Worm (Caenorhabditis elegans) whole organism, young adult: ENCODE measurements around the gene ent-3.
"Not testable (repeated sequence)": the region's sequence is repeated elsewhere in the genome, so short reads cannot be mapped to it uniquely, and the experiment has no call there.

Experiments used
- B0336.3 ChIP-seq: fragments of 200-800 bp; sonication (Bioruptor generic); IDR thresholded peaks from 2 replicates; pipeline ENCODE4 v1.3.6; 2022; ENCODE audit warnings: missing genetic modification characterization, missing compliant biosample characterization
- C06A6.2 ChIP-seq: fragments of 200-800 bp; sonication (Bioruptor generic); conservative IDR thresholded peaks from 2 replicates; pipeline ENCODE4 v1.3.6; 2022; ENCODE audit warnings: missing genetic modification characterization, missing compliant biosample characterization
- F23B12.7 ChIP-seq: sonication (generic microtip); optimal IDR thresholded peaks from 2 replicates; lab custom pipeline; 2017; ENCODE audit warnings: missing genetic modification characterization, mild to moderate bottlenecking, missing compliant biosample characterization, antibody characterized with exemption, moderate library complexity; ENCODE audit not compliant: insufficient read depth
- F33H1.4 ChIP-seq: fragments of 200-800 bp; sonication (Bioruptor generic); IDR thresholded peaks from 2 replicates; pipeline ENCODE4 v1.3.6; 2022; ENCODE audit warnings: missing genetic modification reagents, missing genetic modification characterization, missing compliant biosample characterization
- F37B4.10 ChIP-seq: fragments of 200-800 bp; sonication (Bioruptor generic); IDR thresholded peaks from 2 replicates; pipeline ENCODE4 v1.3.6; 2022; ENCODE audit warnings: missing genetic modification characterization, missing compliant biosample characterization
- F55B11.4 ChIP-seq: sonication (generic microtip); optimal IDR thresholded peaks from 2 replicates; lab custom pipeline; 2016; ENCODE audit warnings: missing compliant biosample characterization, missing genetic modification characterization, borderline replicate concordance; ENCODE audit not compliant: insufficient read depth
- F57C9.4 ChIP-seq: sonication (generic microtip); optimal IDR thresholded peaks from 2 replicates; lab custom pipeline; 2017; ENCODE audit warnings: mild to moderate bottlenecking, missing genetic modification characterization, missing compliant biosample characterization
- T07F8.4 ChIP-seq: sonication (generic microtip); optimal IDR thresholded peaks from 2 replicates; lab custom pipeline; 2016; ENCODE audit warnings: mild to moderate bottlenecking, missing genetic modification characterization, moderate library complexity, missing compliant biosample characterization
- T26A5.8 ChIP-seq: sonication (generic microtip); optimal IDR thresholded peaks from 2 replicates; lab custom pipeline; 2016; ENCODE audit warnings: missing genetic modification characterization, missing compliant biosample characterization
- Y56A3A.18 ChIP-seq: fragments of 200-800 bp; sonication (Bioruptor generic); IDR thresholded peaks from 2 replicates; pipeline ENCODE4 v1.3.6; 2022; ENCODE audit warnings: missing genetic modification reagents, missing genetic modification characterization, missing compliant biosample characterization
- Y67H2A.10 ChIP-seq: fragments of 200-800 bp; sonication (Bioruptor generic); conservative IDR thresholded peaks from 2 replicates; pipeline ENCODE4 v1.3.6; 2022; ENCODE audit warnings: missing genetic modification reagents, missing genetic modification characterization, missing compliant biosample characterization
- Y95B8A.8 ChIP-seq: fragments of 200-800 bp; sonication (Bioruptor generic); IDR thresholded peaks from 2 replicates; pipeline ENCODE4 v1.3.6; 2022; ENCODE audit warnings: missing genetic modification reagents, missing genetic modification characterization, missing compliant biosample characterization
- ZK185.1 ChIP-seq: sonication (generic microtip); optimal IDR thresholded peaks from 2 replicates; lab custom pipeline; 2016; ENCODE audit warnings: mild to moderate bottlenecking, missing genetic modification characterization, missing compliant biosample characterization; ENCODE audit not compliant: poor library complexity, severe bottlenecking
- attf-3 ChIP-seq: fragments of 200-800 bp; sonication (Bioruptor generic); conservative IDR thresholded peaks from 2 replicates; pipeline ENCODE4 v1.3.6; 2022; ENCODE audit warnings: missing genetic modification reagents, missing genetic modification characterization, missing compliant biosample characterization
- attf-5 ChIP-seq: fragments of 200-800 bp; sonication (Bioruptor generic); optimal IDR thresholded peaks from 2 replicates; lab custom pipeline; 2018; ENCODE audit warnings: mild to moderate bottlenecking, missing genetic modification characterization, missing compliant biosample characterization
- bed-2 ChIP-seq: fragments of 200-800 bp; sonication (Bioruptor generic); IDR thresholded peaks from 2 replicates; pipeline ENCODE4 v1.3.6; 2022; ENCODE audit warnings: missing genetic modification reagents, missing genetic modification characterization, missing compliant biosample characterization
- ccch-3 ChIP-seq: fragments of 200-800 bp; sonication (Bioruptor generic); optimal IDR thresholded peaks from 2 replicates; lab custom pipeline; 2018; ENCODE audit warnings: mild to moderate bottlenecking, missing genetic modification characterization, missing compliant biosample characterization
- ceh-91 ChIP-seq: fragments of 200-800 bp; sonication (Bioruptor generic); IDR thresholded peaks from 2 replicates; pipeline ENCODE4 v1.3.6; 2022; ENCODE audit warnings: missing genetic modification reagents, missing genetic modification characterization, missing compliant biosample characterization
- dox-1 ChIP-seq: fragments of 200-800 bp; sonication (Bioruptor generic); IDR thresholded peaks from 2 replicates; pipeline ENCODE4 v1.3.6; 2022; ENCODE audit warnings: missing genetic modification reagents, missing genetic modification characterization, missing compliant biosample characterization
- dpl-1 ChIP-seq: fragments of 150-350 bp; optimal IDR thresholded peaks from 2 replicates; lab custom pipeline; 2014; ENCODE audit warnings: missing biosample characterization, missing genetic modification reagents, missing genetic modification characterization
- egl-44 ChIP-seq: fragments of 200-800 bp; sonication (Bioruptor generic); IDR thresholded peaks from 2 replicates; pipeline ENCODE4 v1.3.6; 2022; ENCODE audit warnings: missing genetic modification reagents, missing genetic modification characterization, missing compliant biosample characterization
- egrh-3 ChIP-seq: fragments of 200-800 bp; sonication (Bioruptor generic); IDR thresholded peaks from 2 replicates; pipeline ENCODE4 v1.3.6; 2022; ENCODE audit warnings: missing genetic modification reagents, missing genetic modification characterization, missing compliant biosample characterization
- fkh-3 ChIP-seq: sonication (generic microtip); optimal IDR thresholded peaks from 2 replicates; lab custom pipeline; 2016; ENCODE audit warnings: mild to moderate bottlenecking, missing genetic modification characterization, missing compliant biosample characterization
- him-1 ChIP-seq: sonication (generic microtip); optimal IDR thresholded peaks from 2 replicates; lab custom pipeline; 2016; ENCODE audit warnings: missing genotype, missing genetic modification reagents, missing genetic modification characterization, missing compliant biosample characterization
- hlh-12 ChIP-seq: sonication (generic microtip); optimal IDR thresholded peaks from 2 replicates; lab custom pipeline; 2016; ENCODE audit warnings: missing genetic modification characterization, missing compliant biosample characterization
- hlh-26 ChIP-seq: fragments of 200-800 bp; sonication (Bioruptor generic); conservative IDR thresholded peaks from 2 replicates; pipeline ENCODE4 v1.3.6; 2022; ENCODE audit warnings: missing genetic modification reagents, missing genetic modification characterization, missing compliant biosample characterization
- hmg-1.2 ChIP-seq: fragments of 200-800 bp; sonication (Bioruptor generic); IDR thresholded peaks from 2 replicates; pipeline ENCODE4 v1.3.6; 2022; ENCODE audit warnings: missing genetic modification reagents, missing genetic modification characterization, missing compliant biosample characterization
- let-526 ChIP-seq: fragments of 200-800 bp; sonication (Bioruptor generic); IDR thresholded peaks from 2 replicates; pipeline ENCODE4 v1.3.6; 2022; ENCODE audit warnings: missing genetic modification reagents, missing genetic modification characterization, missing compliant biosample characterization
- lin-35 ChIP-seq, 3 experiments: fragments of 150-350 bp in 2 of 3; sonication (generic microtip) in 1 of 3; optimal IDR thresholded peaks; 2 replicates each; lab custom pipeline; 2014 to 2018; ENCODE audit warnings: missing biosample characterization in 3 of 3, missing genetic modification characterization in 3 of 3, missing genetic modification reagents in 3 of 3
- lir-1 ChIP-seq: fragments of 200-800 bp; sonication (Bioruptor generic); conservative IDR thresholded peaks from 2 replicates; pipeline ENCODE4 v1.3.6; 2022; ENCODE audit warnings: missing genetic modification reagents, missing genetic modification characterization, missing compliant biosample characterization
- mcd-1 ChIP-seq: fragments of 200-800 bp; sonication (Bioruptor generic); IDR thresholded peaks from 2 replicates; pipeline ENCODE4 v1.3.6; 2022; ENCODE audit warnings: missing genetic modification reagents, missing genetic modification characterization, missing compliant biosample characterization
- nfyb-1 ChIP-seq: fragments of 200-800 bp; sonication (Bioruptor generic); IDR thresholded peaks from 2 replicates; pipeline ENCODE4 v1.3.6; 2022; ENCODE audit warnings: missing genetic modification reagents, missing genetic modification characterization, missing compliant biosample characterization
- nhr-90 ChIP-seq: sonication (generic microtip); optimal IDR thresholded peaks from 2 replicates; lab custom pipeline; 2016; ENCODE audit warnings: missing genotype, mild to moderate bottlenecking, missing genetic modification characterization, missing compliant biosample characterization
- pbrm-1 ChIP-seq: fragments of 200-800 bp; sonication (Bioruptor generic); IDR thresholded peaks from 2 replicates; pipeline ENCODE4 v1.3.6; 2022; ENCODE audit warnings: missing genetic modification reagents, missing genetic modification characterization, missing compliant biosample characterization
- rcor-1 ChIP-seq: fragments of 200-800 bp; sonication (Bioruptor generic); IDR thresholded peaks from 2 replicates; pipeline ENCODE4 v1.3.6; 2022; ENCODE audit warnings: missing genetic modification reagents, missing genetic modification characterization, missing compliant biosample characterization
- sdz-38 ChIP-seq: sonication (generic microtip); optimal IDR thresholded peaks from 2 replicates; lab custom pipeline; 2016; ENCODE audit warnings: missing genotype, missing genetic modification characterization, missing compliant biosample characterization
- sea-2 ChIP-seq: fragments of 200-800 bp; sonication (Bioruptor generic); IDR thresholded peaks from 2 replicates; pipeline ENCODE4 v1.3.6; 2022; ENCODE audit warnings: missing genetic modification characterization, missing compliant biosample characterization
- snpc-1.1 ChIP-seq: sonication (generic microtip); optimal IDR thresholded peaks from 2 replicates; lab custom pipeline; 2017; ENCODE audit warnings: missing genetic modification characterization, mild to moderate bottlenecking, missing compliant biosample characterization, antibody characterized with exemption, moderate library complexity, missing genotype, missing genetic modification reagents; ENCODE audit not compliant: insufficient read depth
- snpc-4 ChIP-seq, 5 experiments: fragments of 150-350 bp in 1 of 5; sonication (generic microtip) in 4 of 5; optimal IDR thresholded peaks; 2 replicates each; lab custom pipeline; 2014 to 2018; ENCODE audit warnings: missing genetic modification characterization in 5 of 5, missing biosample characterization in 3 of 5, antibody characterized with exemption in 2 of 5, mild to moderate bottlenecking in 2 of 5, missing compliant biosample characterization in 2 of 5, missing genotype in 2 of 5, moderate library complexity in 2 of 5, missing genetic modification reagents in 1 of 5
- ztf-18 ChIP-seq: sonication (generic microtip); optimal IDR thresholded peaks from 2 replicates; lab custom pipeline; 2016; ENCODE audit warnings: missing genotype, mild to moderate bottlenecking, missing genetic modification characterization, missing compliant biosample characterization
- ztf-25 ChIP-seq: fragments of 200-800 bp; sonication (Bioruptor generic); IDR thresholded peaks from 2 replicates; pipeline ENCODE4 v1.3.6; 2022; ENCODE audit warnings: missing genetic modification reagents, missing genetic modification characterization, missing compliant biosample characterization
- ztf-28 ChIP-seq: fragments of 200-800 bp; sonication (Bioruptor generic); IDR thresholded peaks from 2 replicates; pipeline ENCODE4 v1.3.6; 2022; ENCODE audit warnings: missing genetic modification reagents, missing genetic modification characterization, missing compliant biosample characterization
- ztf-3 ChIP-seq: fragments of 200-800 bp; sonication (Bioruptor generic); optimal IDR thresholded peaks from 2 replicates; lab custom pipeline; 2018; ENCODE audit warnings: mild to moderate bottlenecking, missing genetic modification characterization, missing compliant biosample characterization

Gene ent-3

ce11 chrV:14210743-14211142 is 25.1 kb downstream of the ent-3 start, which contains the start of gene str-230:
TSS of gene str-230 (minus strand) at chrV:14210843.
- no peak for TF ChIP-seq dpl-1 (GFP tag; lab: Kevin White, UChicago)
- TF ChIP-seq rcor-1, result no peak
- TF ChIP-seq lir-1, result no peak
- TF ChIP-seq hlh-12 (tag; lab: Kevin White, UChicago), result no peak
- no peak for TF ChIP-seq F23B12.7 (tag; lab: Kevin White, UChicago)
- no peak for TF ChIP-seq nhr-90 (tag; lab: Kevin White, UChicago)
- TF ChIP-seq pbrm-1, result no peak
- no peak for TF ChIP-seq attf-3 (GFP tag; lab: Robert Waterston, UW)
- no peak for TF ChIP-seq let-526 (GFP tag; lab: Robert Waterston, UW)
- TF ChIP-seq nfyb-1 (GFP tag; lab: Robert Waterston, UW), result no peak
- TF ChIP-seq T26A5.8 (tag; lab: Kevin White, UChicago), result no peak
- no peak for TF ChIP-seq bed-2 (GFP tag; lab: Robert Waterston, UW)
- no peak for TF ChIP-seq snpc-4 (GFP tag; optimal IDR thresholded peaks at IDR 0.05; lab: Kevin White, UChicago)
- no peak for TF ChIP-seq snpc-4 (tag; optimal IDR thresholded peaks at IDR 0.05; lab: Kevin White, UChicago)
- TF ChIP-seq sdz-38 (tag; lab: Kevin White, UChicago), result no peak
- TF ChIP-seq ceh-91, result no peak
- no peak for TF ChIP-seq ztf-3 (GFP tag; lab: Kevin White, UChicago)
- no peak for TF ChIP-seq T07F8.4 (tag; lab: Kevin White, UChicago)
- no peak for TF ChIP-seq ZK185.1 (tag; lab: Kevin White, UChicago)
- TF ChIP-seq fkh-3, result no peak
- TF ChIP-seq F33H1.4 (GFP tag; lab: Robert Waterston, UW), result no peak

ce11 chrV:14205214-14205613 is 30.6 kb downstream of the ent-3 start, which contains the start of gene T16A9.3:
TSS of gene T16A9.3 (plus strand) at chrV:14205514.
- not testable (repeated sequence) for TF ChIP-seq rcor-1; ccch-3 (GFP tag; lab: Kevin White, UChicago); C06A6.2 (GFP tag; lab: Robert Waterston, UW)

- TF ChIP-seq hmg-1.2 (GFP tag; lab: Robert Waterston, UW), result 0 out of 2 replicates have a peak, but pooled peaks have one; percentile 7
- peak; percentile 7 for TF ChIP-seq ztf-18
- 0 out of 2 replicates have a peak, but pooled peaks have one; percentile 12 for TF ChIP-seq F33H1.4 (GFP tag; lab: Robert Waterston, UW)
- peak; percentile 73 for TF ChIP-seq mcd-1 (GFP tag; lab: Robert Waterston, UW)
- TF ChIP-seq egrh-3 (GFP tag; lab: Robert Waterston, UW), result peak; percentile 71
- TF ChIP-seq dox-1, result peak; percentile 67
These were observed 32.0 kb downstream of the ent-3 start for ce11 chrV:14203809-14204208.

ce11 chrV:14200086-14200485 is 35.8 kb downstream of the ent-3 start:
- TF ChIP-seq hlh-26 (no peak), attf-5 (GFP tag; lab: Kevin White, UChicago) (peak; percentile 97), F37B4.10 (GFP tag; lab: Robert Waterston, UW) (no peak), Y67H2A.10 (GFP tag; lab: Robert Waterston, UW) (0 out of 2 replicates have a peak, but pooled peaks have one; percentile 6), hmg-1.2 (GFP tag; lab: Robert Waterston, UW) (peak; percentile 96), lin-35 (GFP tag; optimal IDR thresholded peaks at IDR 0.05; lab: Kevin White, UChicago) (peak in 1 of 3 experiments; percentile 84), B0336.3 (GFP tag; lab: Robert Waterston, UW) (peak; percentile 83), F55B11.4 (tag; lab: Kevin White, UChicago) (no peak), him-1 (tag; lab: Kevin White, UChicago) (no peak), sea-2 (GFP tag; lab: Robert Waterston, UW) (no peak), Y95B8A.8 (GFP tag; lab: Robert Waterston, UW) (no peak), snpc-1.1 (no peak), ztf-28 (GFP tag; lab: Robert Waterston, UW) (no peak), pbrm-1 (peak; percentile 82), F57C9.4 (no peak), ztf-25 (GFP tag; lab: Robert Waterston, UW) (no peak), Y56A3A.18 (GFP tag; lab: Robert Waterston, UW) (no peak), egl-44 (GFP tag; lab: Robert Waterston, UW) (no peak), let-526 (GFP tag; lab: Robert Waterston, UW) (peak; percentile 76)
